Fruit fly (Drosophila melanogaster) whole organism, wandering third instar larva: Measurements from ENCODE around the gene Fas3.

Source experiments
- CrebA ChIP-seq: fragments of 200-800 bp; sonication (Bioruptor generic); optimal IDR thresholded peaks from 2 replicates; lab custom pipeline; 2016; ENCODE audit warnings: missing biosample characterization, mild to moderate bottlenecking, missing genetic modification characterization, borderline replicate concordance
- Dfd ChIP-seq: fragments of >200 bp; optimal IDR thresholded peaks from 2 replicates; lab custom pipeline; 2017; ENCODE audit warnings: missing biosample characterization, missing genetic modification characterization

- TF ChIP-seq CrebA (no peak), Dfd (GFP tag; lab: Kevin White, UChicago) (no peak)
These were observed 21.4 kb upstream of the Fas3 start for dm6 chr2L:18298541-18298940.
